Fruit fly (Drosophila melanogaster): ENCODE measurements around the gene CG12535.

The CG12535 gene

dm6 chrX:3424963-3425362 is 23.8 kb downstream of the CG12535 start (continued):
- TF ChIP-seq Xrp1 (GFP tag; IDR thresholded peaks at IDR 0.05) = peak; percentile 89
- TF ChIP-seq bowl (GFP tag; IDR thresholded peaks at IDR 0.05) = peak; percentile 67; the same call in 1 of the 2 replicates
- TF ChIP-seq Hr78 (GFP tag; optimal IDR thresholded peaks at IDR 0.05) = peak in 1 of 2 experiments; percentile 26
- peak; percentile 53 for TF ChIP-seq CG17802 (tag; optimal IDR thresholded peaks at IDR 0.05)
- TF ChIP-seq CG18619 (GFP tag; optimal IDR thresholded peaks at IDR 0.05) = peak; percentile 69
- TF ChIP-seq lola (GFP tag; optimal IDR thresholded peaks at IDR 0.05) = peak in 1 of 3 experiments; percentile 61
- no peak for TF ChIP-seq CG13287 (GFP tag; IDR thresholded peaks at IDR 0.05; ENCODE audit: partially characterized antibody)
- TF ChIP-seq MTF-1 (GFP tag; optimal IDR thresholded peaks at IDR 0.05; ENCODE audit: borderline replicate concordance) = peak; percentile 71
- TF ChIP-seq CG14050 (GFP tag; IDR thresholded peaks at IDR 0.05) = peak; percentile 83
- peak; percentile 56; the same call in 1 of the 2 replicates for TF ChIP-seq danr (GFP tag; IDR thresholded peaks at IDR 0.05)
- TF ChIP-seq CG2199 (GFP tag; IDR thresholded peaks at IDR 0.05) = peak; percentile 42; the same call in 1 of the 3 replicates
- TF ChIP-seq CG32532 (GFP tag; IDR thresholded peaks at IDR 0.05) = peak; percentile 82
- no peak for TF ChIP-seq crol (GFP tag; IDR thresholded peaks at IDR 0.05)
- TF ChIP-seq CG10274 (GFP tag; optimal IDR thresholded peaks at IDR 0.05) = peak; percentile 4
- peak; percentile 57 for TF ChIP-seq Drgx (GFP tag; IDR thresholded peaks at IDR 0.05)
- TF ChIP-seq al (GFP tag; IDR thresholded peaks at IDR 0.05) = peak; percentile 78
- TF ChIP-seq CkIIα-i1 (GFP tag; IDR thresholded peaks at IDR 0.05) = no peak
- no peak for TF ChIP-seq YL-1 (GFP tag; optimal IDR thresholded peaks at IDR 0.05)
- peak; percentile 72 for TF ChIP-seq CG30431 (GFP tag; optimal IDR thresholded peaks at IDR 0.05)
- TF ChIP-seq CG13123 (GFP tag; optimal IDR thresholded peaks at IDR 0.05) = peak; percentile 41
- peak; percentile 73 for TF ChIP-seq CG7786 (GFP tag; optimal IDR thresholded peaks at IDR 0.05)
- peak; percentile 61; the same call in 1 of the 2 replicates for TF ChIP-seq klu (GFP tag; IDR thresholded peaks at IDR 0.05)
- TF ChIP-seq CG17385 (GFP tag; optimal IDR thresholded peaks at IDR 0.05) = peak; percentile 75
- no peak for TF ChIP-seq lov (optimal IDR thresholded peaks at IDR 0.05)
- peak; percentile 86 for TF ChIP-seq lov (GFP tag; IDR thresholded peaks at IDR 0.05)
- peak; percentile 42 for TF ChIP-seq kah (GFP tag; optimal IDR thresholded peaks at IDR 0.05)
- peak; percentile 7 for TF ChIP-seq CG10565 (GFP tag; optimal IDR thresholded peaks at IDR 0.05)
- peak; percentile 78 for TF ChIP-seq CG9609 (GFP tag; optimal IDR thresholded peaks at IDR 0.05)
- TF ChIP-seq unpg (GFP tag; optimal IDR thresholded peaks at IDR 0.05) = peak; percentile 92
- TF ChIP-seq CG9797 (GFP tag; optimal IDR thresholded peaks at IDR 0.05) = no peak
- no peak for TF ChIP-seq hbn (GFP tag; IDR thresholded peaks at IDR 0.05; ENCODE audit: partially characterized antibody)
- TF ChIP-seq CG11247 (GFP tag; IDR thresholded peaks at IDR 0.05) = peak; percentile 81
- peak; percentile 52 for TF ChIP-seq CG13296 (GFP tag; optimal IDR thresholded peaks at IDR 0.05)
- no peak for TF ChIP-seq CG10431 (GFP tag; optimal IDR thresholded peaks at IDR 0.05)
- peak; percentile 44 for TF ChIP-seq D19B (GFP tag; optimal IDR thresholded peaks at IDR 0.05)
- peak; percentile 74; the same call in 2 of the 3 replicates for TF ChIP-seq ase (GFP tag; IDR thresholded peaks at IDR 0.05)
- peak; percentile 41 for TF ChIP-seq kay (GFP tag; optimal IDR thresholded peaks at IDR 0.05)
- TF ChIP-seq CG3281 (GFP tag; optimal IDR thresholded peaks at IDR 0.05) = peak; percentile 71
- TF ChIP-seq CG10959 (GFP tag; IDR thresholded peaks at IDR 0.05) = peak; percentile 64
- TF ChIP-seq CG31224 (GFP tag; IDR thresholded peaks at IDR 0.05) = peak; percentile 72
- peak; percentile 91 for TF ChIP-seq Oli (tag; optimal IDR thresholded peaks at IDR 0.05)
- peak in 1 of 2 experiments; percentile 18 for TF ChIP-seq crp (GFP tag; optimal IDR thresholded peaks at IDR 0.05)
- TF ChIP-seq CG7745 (tag; optimal IDR thresholded peaks at IDR 0.05) = no peak
- TF ChIP-seq E2f1 (GFP tag; IDR thresholded peaks at IDR 0.05) = peak; percentile 72
- no peak for TF ChIP-seq CG4282 (GFP tag; optimal IDR thresholded peaks at IDR 0.05)
- TF ChIP-seq fru (optimal IDR thresholded peaks at IDR 0.05) = no peak
- no peak for TF ChIP-seq CG34376 (GFP tag; optimal IDR thresholded peaks at IDR 0.05)
- TF ChIP-seq tll (GFP tag; optimal IDR thresholded peaks at IDR 0.05) = no peak
- peak; percentile 46 for TF ChIP-seq maf-S (GFP tag; optimal IDR thresholded peaks at IDR 0.05)
- peak; percentile 55 for TF ChIP-seq her (GFP tag; optimal IDR thresholded peaks at IDR 0.05)
- peak; percentile 34 for TF ChIP-seq Ets97D (GFP tag; optimal IDR thresholded peaks at IDR 0.05)
